Fruit fly (Drosophila melanogaster) whole organism, adult: ENCODE measurements around the gene CG2961.

Source experiments
- CG11617 ChIP-seq: fragments of 200-800 bp; sonication (Bioruptor generic); optimal IDR thresholded peaks from 2 replicates; lab custom pipeline; 2017; ENCODE audit warnings: mild to moderate bottlenecking, missing biosample characterization, missing genetic modification reagents, missing genetic modification characterization
- CG14711 ChIP-seq: fragments of 200-800 bp; sonication (Bioruptor generic); optimal IDR thresholded peaks from 2 replicates; lab custom pipeline; 2018; ENCODE audit warnings: missing biosample characterization, mild to moderate bottlenecking, missing genetic modification characterization, moderate library complexity
- CG1620 ChIP-seq: fragments of 200-800 bp; sonication (Bioruptor generic); optimal IDR thresholded peaks from 2 replicates; lab custom pipeline; 2016; ENCODE audit warnings: missing biosample characterization, missing genetic modification characterization
- CG7045 ChIP-seq: fragments of 200-800 bp; sonication (Bioruptor generic); optimal IDR thresholded peaks from 2 replicates; lab custom pipeline; 2017; ENCODE audit warnings: missing biosample characterization, mild to moderate bottlenecking, missing genetic modification characterization
- CG7101 ChIP-seq: fragments of 200-800 bp; sonication (Bioruptor generic); optimal IDR thresholded peaks from 2 replicates; lab custom pipeline; 2018; ENCODE audit warnings: missing biosample characterization, mild to moderate bottlenecking, missing genetic modification characterization, moderate library complexity
- Hr96 ChIP-seq: fragments of 200-800 bp; sonication (Bioruptor generic); optimal IDR thresholded peaks from 2 replicates; lab custom pipeline; 2016; ENCODE audit warnings: missing biosample characterization, missing genetic modification characterization
- Mnt ChIP-seq: fragments of 200-800 bp; sonication (Bioruptor generic); optimal IDR thresholded peaks from 2 replicates; lab custom pipeline; 2016; ENCODE audit warnings: missing biosample characterization, mild to moderate bottlenecking, missing genetic modification characterization
- bab1 ChIP-seq: fragments of 200-800 bp; sonication (Bioruptor generic); optimal IDR thresholded peaks from 3 replicates; lab custom pipeline; 2019; ENCODE audit warnings: missing biosample characterization, mild to moderate bottlenecking, missing genetic modification characterization, moderate library complexity
- cnc ChIP-seq, 2 experiments: fragments of >200 bp; optimal IDR thresholded peaks; 2 replicates each; lab custom pipeline; 2017
- kay ChIP-seq: fragments of 200-800 bp; sonication (Bioruptor generic); peaks from one replicate; lab custom pipeline; 2016; ENCODE audit warnings: missing biosample characterization, missing genetic modification characterization, borderline replicate concordance
- ovo ChIP-seq: fragments of 200-800 bp; sonication (Bioruptor generic); optimal IDR thresholded peaks from 2 replicates; lab custom pipeline; 2016; ENCODE audit warnings: missing biosample characterization, missing genetic modification characterization
- pad ChIP-seq: fragments of 200-800 bp; sonication (Bioruptor generic); optimal IDR thresholded peaks from 3 replicates; lab custom pipeline; 2017; ENCODE audit warnings: missing biosample characterization, missing genetic modification characterization, mild to moderate bottlenecking, moderate library complexity, missing genetic modification reagents
- tj ChIP-seq: fragments of 200-800 bp; sonication (Bioruptor generic); optimal IDR thresholded peaks from 3 replicates; lab custom pipeline; 2017; ENCODE audit warnings: missing biosample characterization, mild to moderate bottlenecking, missing genetic modification characterization, moderate library complexity
- toe ChIP-seq: fragments of 200-800 bp; sonication (Bioruptor generic); optimal IDR thresholded peaks from 2 replicates; lab custom pipeline; 2016; ENCODE audit warnings: missing biosample characterization, missing genetic modification characterization

dm6 chrX:10219955-10220354, 12.9 kb downstream of the CG2961 start, which contains the start of gene CG34408:
- TF ChIP-seq kay (no peak), bab1 (peak; percentile 15), CG11617 (GFP tag; lab: Kevin White, UChicago) (peak; percentile 1), toe (GFP tag; lab: Kevin White, UChicago) (no peak), Mnt (peak; percentile 0), CG7101 (peak; percentile 22), CG1620 (GFP tag; lab: Kevin White, UChicago) (no peak), cnc (optimal IDR thresholded peaks at IDR 0.05; lab: Kevin White, UChicago) (no peak), CG14711 (tag; lab: Kevin White, UChicago) (peak; percentile 16), ovo (no peak), pad (GFP tag; lab: Kevin White, UChicago) (peak; percentile 22), Hr96 (GFP tag; lab: Kevin White, UChicago) (no peak), tj (GFP tag; lab: Kevin White, UChicago) (peak; percentile 6), CG7045 (GFP tag; lab: Kevin White, UChicago) (no peak)
